2 worm cellular contexts compared by ENCODE assay signal in genomic region chrX:14831531-14831930, ce11.
TF ChIP-seq lines count a peak whose summit lies in the region.

TSS of gene dpf-2 (plus strand) at chrX:14831831.

TF ChIP-seq in whole organism, L1 larva, 84 proteins besides CTCF, POLR2A, EP300 and RAD21:
- TF ChIP-seq ama-1 (optimal IDR thresholded peaks at IDR 0.05; lab: Kevin White, UChicago) (no peak), egl-13 (tag; optimal IDR thresholded peaks at IDR 0.05; lab: Kevin White, UChicago) (peak; percentile 13)
TF ChIP-seq in whole organism, L1 larva: peak in this region for 1.

TF ChIP-seq in whole organism, L4 larva, 104 proteins besides CTCF, POLR2A, EP300 and RAD21:
- TF ChIP-seq ceh-28 (tag; optimal IDR thresholded peaks at IDR 0.05; lab: Kevin White, UChicago) (no peak), tag-97 (GFP tag; IDR thresholded peaks at IDR 0.05; lab: Robert Waterston, UW) (no peak), aha-1 (tag; lab: Kevin White, UChicago) (peak; percentile 10)

Comparison
In these comparisons a context has a peak if more than half of its experiments do, and no peak if none do; other contexts are left out.
1. Of the 29 proteins assayed by ChIP-seq in both whole organism, L4 larva and whole organism, L1 larva: peak only in whole organism, L4 larva: aha-1; only in whole organism, L1 larva: none; in both: none; in neither: 28.